Fruit fly (Drosophila melanogaster): Measurements from ENCODE around the gene Eogt.

DNA sequence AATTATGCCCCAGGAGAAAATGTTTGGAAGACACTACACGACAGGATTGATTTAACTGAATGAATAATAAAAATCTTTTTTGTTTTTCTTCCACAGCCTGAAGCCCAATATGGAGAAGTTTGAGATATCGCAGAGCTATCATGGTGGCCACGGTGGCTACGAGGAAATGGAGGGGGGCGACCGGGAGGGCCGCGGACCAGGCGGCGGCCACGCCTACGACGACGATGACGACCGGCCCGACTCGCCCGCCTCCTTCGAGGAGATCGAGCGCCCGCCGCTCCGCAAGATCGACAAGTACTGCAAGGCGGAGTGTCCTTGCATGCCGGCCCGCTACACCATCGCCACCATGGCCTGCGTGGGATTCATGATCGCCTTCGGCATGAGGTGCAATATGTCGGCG, 23.7 kb downstream of the Eogt start:
- no peak for TF ChIP-seq eg (GFP tag; IDR thresholded peaks at IDR 0.05)
- TF ChIP-seq Sox102F (GFP tag; optimal IDR thresholded peaks at IDR 0.05) = no peak
- no peak for TF ChIP-seq spab (GFP tag; optimal IDR thresholded peaks at IDR 0.05)
- TF ChIP-seq CG6854 (GFP tag; optimal IDR thresholded peaks at IDR 0.05) = no peak
- TF ChIP-seq Met (GFP tag; optimal IDR thresholded peaks at IDR 0.05) = no peak
- no peak for TF ChIP-seq Lpt (GFP tag; optimal IDR thresholded peaks at IDR 0.05)
